Worm (Caenorhabditis elegans): Measurements from ENCODE around the gene F20B6.6.

ce11 chrX:4161938-4162337, 40.1 kb downstream of the F20B6.6 start:
- TF ChIP-seq K02D7.2 (tag; optimal IDR thresholded peaks at IDR 0.05) (no peak), dve-1 (tag; optimal IDR thresholded peaks at IDR 0.05) (no peak), pat-9 (tag; optimal IDR thresholded peaks at IDR 0.05) (no peak), ceh-18 (tag; optimal IDR thresholded peaks at IDR 0.05) (no peak), syd-9 (tag; optimal IDR thresholded peaks at IDR 0.05) (no peak), ama-1 (optimal IDR thresholded peaks at IDR 0.05) (no peak), unc-86 (tag; optimal IDR thresholded peaks at IDR 0.05) (no peak)

All from whole organism, late embryonic.